Worm (Caenorhabditis elegans): ENCODE data around the gene flp-3.

The flp-3 gene

ce11 chrX:10051625-10052024 lies 41.1 kb downstream of the flp-3 start:
- TF ChIP-seq him-1 (tag; optimal IDR thresholded peaks at IDR 0.05) (no peak), W03F9.2 (tag; optimal IDR thresholded peaks at IDR 0.05) (no peak), dao-5 (tag; optimal IDR thresholded peaks at IDR 0.05) (no peak)

- no peak for TF ChIP-seq him-1 (tag; optimal IDR thresholded peaks at IDR 0.05)
These were observed 43.6 kb downstream of the flp-3 start, which contains the start of gene gnrr-3 for ce11 chrX:10049160-10049559. Gene gnrr-3, plus strand, starts transcription at chrX:10049460.

ce11 chrX:10047325-10047724 lies 45.4 kb downstream of the flp-3 start, which contains the start of gene ZC374.2:
Gene ZC374.2, minus strand, starts transcription at chrX:10047425.
- TF ChIP-seq dao-5 (tag; optimal IDR thresholded peaks at IDR 0.05): no peak
- TF ChIP-seq him-1 (tag; optimal IDR thresholded peaks at IDR 0.05): no peak
- no peak for TF ChIP-seq W03F9.2 (tag; optimal IDR thresholded peaks at IDR 0.05)

ce11 chrX:10044473-10044872 lies 48.3 kb downstream of the flp-3 start:
- TF ChIP-seq dao-5 (tag; optimal IDR thresholded peaks at IDR 0.05) (no peak), him-1 (tag; optimal IDR thresholded peaks at IDR 0.05) (no peak), W03F9.2 (tag; optimal IDR thresholded peaks at IDR 0.05) (no peak)
